Worm (Caenorhabditis elegans) whole organism, young adult: ENCODE data around the gene clec-193.

ENCODE experiments used
- F33H1.4 ChIP-seq: fragments of 200-800 bp; sonication (Bioruptor generic); IDR thresholded peaks from 2 replicates; pipeline ENCODE4 v1.3.6; 2022; ENCODE audit warnings: missing genetic modification reagents, missing genetic modification characterization, missing compliant biosample characterization
- ceh-27 ChIP-seq: fragments of 200-800 bp; sonication (Bioruptor generic); optimal IDR thresholded peaks from 2 replicates; lab custom pipeline; 2018; ENCODE audit warnings: mild to moderate bottlenecking, missing genetic modification characterization, moderate library complexity, missing compliant biosample characterization
- chd-7 ChIP-seq: sonication (generic microtip); optimal IDR thresholded peaks from 2 replicates; lab custom pipeline; 2016; ENCODE audit warnings: mild to moderate bottlenecking, missing genetic modification characterization, moderate library complexity, missing compliant biosample characterization
- hrde-1 ChIP-seq: sonication (generic microtip); optimal IDR thresholded peaks from 2 replicates; lab custom pipeline; 2016; ENCODE audit warnings: missing genetic modification characterization, mild to moderate bottlenecking, missing compliant biosample characterization, moderate library complexity, missing genotype, missing genetic modification reagents, borderline replicate concordance
- lin-40 ChIP-seq: sonication (generic microtip); optimal IDR thresholded peaks from 2 replicates; lab custom pipeline; 2016; ENCODE audit warnings: missing genetic modification characterization, mild to moderate bottlenecking, missing compliant biosample characterization, missing genotype, missing genetic modification reagents
- nfya-1 ChIP-seq: sonication (generic microtip); optimal IDR thresholded peaks from 2 replicates; lab custom pipeline; 2017; ENCODE audit warnings: antibody characterized with exemption, missing compliant biosample characterization, missing genetic modification characterization, borderline replicate concordance; ENCODE audit not compliant: insufficient read depth

ce11 chrIV:16778644-16779043 is 27.6 kb downstream of the clec-193 start:
- no peak for TF ChIP-seq nfya-1 (tag; lab: Kevin White, UChicago)
- no peak for TF ChIP-seq lin-40
- TF ChIP-seq hrde-1 (tag; lab: Kevin White, UChicago): no peak
- no peak for TF ChIP-seq chd-7 (tag; lab: Kevin White, UChicago)
- TF ChIP-seq F33H1.4 (GFP tag; lab: Robert Waterston, UW): no peak
- TF ChIP-seq ceh-27 (GFP tag; lab: Kevin White, UChicago): no peak
